Fruit fly (Drosophila melanogaster): ENCODE data around the gene Spn77Ba.

The Spn77Ba gene

dm6 chr3L:20353726-20354332, 36.8 kb downstream of the Spn77Ba start (continued):
- no peak for TF ChIP-seq CG6254 (GFP tag; optimal IDR thresholded peaks at IDR 0.05)
- no peak for TF ChIP-seq dm (GFP tag; optimal IDR thresholded peaks at IDR 0.05)
- TF ChIP-seq Fer2 (tag; optimal IDR thresholded peaks at IDR 0.05): no peak
- peak; percentile 16; the same call in 1 of the 2 replicates for TF ChIP-seq Rfx (GFP tag; IDR thresholded peaks at IDR 0.05)
- TF ChIP-seq Max (GFP tag; optimal IDR thresholded peaks at IDR 0.05): no peak
- peak; percentile 23; the same call in 1 of the 2 replicates for TF ChIP-seq GATAe (GFP tag; conservative IDR thresholded peaks at IDR 0.05)
- no peak for TF ChIP-seq CG1233 (GFP tag; optimal IDR thresholded peaks at IDR 0.05)
- TF ChIP-seq cg (GFP tag; optimal IDR thresholded peaks at IDR 0.05): peak; percentile 22
- no peak for TF ChIP-seq CHES-1-like (GFP tag; optimal IDR thresholded peaks at IDR 0.05)
- TF ChIP-seq CG32767 (GFP tag; IDR thresholded peaks at IDR 0.05): no peak
- TF ChIP-seq CG13624 (GFP tag; optimal IDR thresholded peaks at IDR 0.05): no peak
- no peak for TF ChIP-seq CG7786 (GFP tag; optimal IDR thresholded peaks at IDR 0.05)
- peak; percentile 4 for TF ChIP-seq CG2120 (GFP tag; optimal IDR thresholded peaks at IDR 0.05)
- peak; percentile 78 for TF ChIP-seq Med (GFP tag)
- no peak for TF ChIP-seq pan (optimal IDR thresholded peaks at IDR 0.05)
- no peak for TF ChIP-seq pan (GFP tag; optimal IDR thresholded peaks at IDR 0.05 in 1 of 2, IDR thresholded peaks at IDR 0.05 in 1 of 2)
- TF ChIP-seq Spps (tag; optimal IDR thresholded peaks at IDR 0.05): no peak
- no peak for TF ChIP-seq gsb-n (tag; optimal IDR thresholded peaks at IDR 0.05)
- no peak for TF ChIP-seq kni (GFP tag; optimal IDR thresholded peaks at IDR 0.05)
- no peak for TF ChIP-seq slp2 (GFP tag; optimal IDR thresholded peaks at IDR 0.05)
- no peak for TF ChIP-seq Xrp1 (GFP tag; IDR thresholded peaks at IDR 0.05)
- TF ChIP-seq Elba2 (GFP tag; optimal IDR thresholded peaks at IDR 0.05): no peak
- no peak for TF ChIP-seq CG16813 (GFP tag; IDR thresholded peaks at IDR 0.05; ENCODE audit: partially characterized antibody)
- TF ChIP-seq Drgx (GFP tag; IDR thresholded peaks at IDR 0.05): 0 out of 2 replicates have a peak, but pooled peaks have one; percentile 20
- TF ChIP-seq CG34376 (GFP tag; optimal IDR thresholded peaks at IDR 0.05): peak; percentile 56
- TF ChIP-seq Trl (optimal IDR thresholded peaks at IDR 0.05): peak in 1 of 2 experiments; percentile 1
- no peak for TF ChIP-seq Trl (GFP tag; optimal IDR thresholded peaks at IDR 0.05)

DNA sequence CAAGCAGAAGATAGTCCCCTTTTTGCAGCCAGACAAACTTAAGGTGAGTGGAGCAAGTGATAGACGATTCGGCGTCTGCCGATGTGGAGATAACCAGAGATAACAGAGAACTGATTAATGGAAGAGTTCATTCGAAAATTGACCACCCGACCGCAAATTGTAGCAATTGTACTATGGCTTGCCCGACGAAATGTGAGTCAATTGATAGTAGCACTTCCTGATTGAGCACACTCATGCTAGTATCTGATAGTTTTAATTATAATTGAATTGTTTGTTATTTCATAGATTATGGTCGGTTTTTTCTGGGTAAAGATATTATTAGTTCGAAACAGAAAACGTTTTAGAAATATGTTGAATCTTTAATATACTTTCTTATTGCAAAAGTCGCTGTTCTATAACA, 37.4 kb downstream of the Spn77Ba start:
- TF ChIP-seq Ets65A (GFP tag) (peak; percentile 47), Lpt (GFP tag; optimal IDR thresholded peaks at IDR 0.05) (no peak), ham (GFP tag; IDR thresholded peaks at IDR 0.05) (no peak), sens (GFP tag) (peak; percentile 55), exex (tag; optimal IDR thresholded peaks at IDR 0.05) (peak; percentile 85)

dm6 chr3L:20354872-20355271, 37.9 kb downstream of the Spn77Ba start:
- no peak for TF ChIP-seq CG2129 (GFP tag; IDR thresholded peaks at IDR 0.05; ENCODE audit: partially characterized antibody)
- peak; percentile 26; the same call in 1 of the 2 replicates for TF ChIP-seq CG5953 (GFP tag; IDR thresholded peaks at IDR 0.05)

- peak; percentile 69 for TF ChIP-seq MBD-R2 (GFP tag; IDR thresholded peaks at IDR 0.05)
- TF ChIP-seq hbn (GFP tag; IDR thresholded peaks at IDR 0.05; ENCODE audit: partially characterized antibody): peak; percentile 65; the same call in 1 of the 2 replicates
- TF ChIP-seq bbx (GFP tag; IDR thresholded peaks at IDR 0.05; ENCODE audit: partially characterized antibody): peak; percentile 75
- TF ChIP-seq Med (GFP tag): peak; percentile 56
- TF ChIP-seq CG12659 (GFP tag; optimal IDR thresholded peaks at IDR 0.05): peak; percentile 8
- TF ChIP-seq row (GFP tag; IDR thresholded peaks at IDR 0.05): peak; percentile 14; the same call in 1 of the 3 replicates
- no peak for TF ChIP-seq CG8765 (GFP tag; IDR thresholded peaks at IDR 0.05)
- TF ChIP-seq Dp (GFP tag; optimal IDR thresholded peaks at IDR 0.05): peak; percentile 84
- peak; percentile 84 for TF ChIP-seq CG9797 (GFP tag; optimal IDR thresholded peaks at IDR 0.05)
- peak; percentile 72 for TF ChIP-seq amos (GFP tag; IDR thresholded peaks at IDR 0.05; ENCODE audit: partially characterized antibody)
- no peak for TF ChIP-seq CG18262 (tag; optimal IDR thresholded peaks at IDR 0.05)
- peak; percentile 64 for TF ChIP-seq knrl (GFP tag; IDR thresholded peaks at IDR 0.05; ENCODE audit: partially characterized antibody)
- TF ChIP-seq CG16813 (GFP tag; IDR thresholded peaks at IDR 0.05; ENCODE audit: partially characterized antibody): peak; percentile 71
- TF ChIP-seq Sry-δ (GFP tag; optimal IDR thresholded peaks at IDR 0.05): peak; percentile 66
- peak; percentile 2 for TF ChIP-seq CG2116 (GFP tag; optimal IDR thresholded peaks at IDR 0.05)
- TF ChIP-seq Stat92E (GFP tag; optimal IDR thresholded peaks at IDR 0.05): peak in 1 of 3 experiments; percentile 20
Measured at dm6 chr3L:20356613-20357012, 39.6 kb downstream of the Spn77Ba start, which contains the start of gene kin17. TSS of gene kin17 (plus strand) at chr3L:20356807.
